Comparison of ENCODE assay signal across 1 fruit fly cellular context in the genomic region with DNA sequence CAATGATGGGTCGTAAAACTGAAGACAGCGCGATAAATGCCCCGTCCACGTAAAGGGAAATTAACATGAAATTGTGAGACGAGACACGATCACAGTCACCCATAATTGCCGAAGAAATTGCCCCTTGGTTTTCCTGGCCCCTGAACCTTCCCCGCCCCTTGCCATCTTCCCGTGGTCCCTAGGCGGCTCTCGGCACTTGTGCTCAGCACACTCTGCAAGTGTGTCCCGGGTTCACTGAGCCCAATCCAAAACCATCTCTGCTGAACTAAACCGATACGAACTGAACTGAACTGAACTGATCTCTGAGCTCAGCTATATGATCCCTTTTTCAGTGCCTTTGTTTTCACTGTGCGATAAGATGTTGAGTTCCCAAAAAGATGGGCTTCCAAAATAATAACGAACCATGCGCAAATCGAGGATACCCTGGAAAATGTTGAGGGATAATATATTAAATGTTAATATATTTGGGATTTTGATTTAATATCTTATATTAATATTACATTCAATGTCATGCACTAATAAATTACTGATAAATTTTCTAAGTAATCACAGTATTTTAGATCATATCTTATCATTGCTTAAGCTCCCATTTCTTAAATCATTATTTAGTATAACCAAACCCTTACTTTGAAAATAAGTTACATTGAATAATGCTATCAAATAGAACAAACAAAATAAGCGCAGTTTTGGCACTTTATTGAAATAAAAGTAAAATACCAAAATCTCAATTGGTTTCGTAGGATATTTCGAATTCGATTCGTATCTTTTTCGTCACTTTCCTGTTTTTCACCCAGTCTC.
TF ChIP-seq lines count a peak whose summit lies in the region.

No protein-coding gene starts in this region.

TF ChIP-seq in whole organism, embryonic, 481 proteins besides CTCF, POLR2A, EP300 and RAD21 (continued from another document):
- 0 out of 2 replicates have a peak, but pooled peaks have one; percentile 30 for TF ChIP-seq rib (GFP tag; IDR thresholded peaks at IDR 0.05; lab: Robert Waterston, UW)
- no peak for TF ChIP-seq Lhr (GFP tag; optimal IDR thresholded peaks at IDR 0.05; lab: Kevin White, UChicago)
- TF ChIP-seq CG8924 (tag; optimal IDR thresholded peaks at IDR 0.05; lab: Kevin White, UChicago), result peak; percentile 16
- TF ChIP-seq CG13775 (GFP tag; optimal IDR thresholded peaks at IDR 0.05; lab: Kevin White, UChicago), result peak; percentile 15
- peak; percentile 12 for TF ChIP-seq D19A (tag; optimal IDR thresholded peaks at IDR 0.05; lab: Kevin White, UChicago)
- TF ChIP-seq nmo (GFP tag; optimal IDR thresholded peaks at IDR 0.05; lab: Kevin White, UChicago), result peak; percentile 65
- peak; percentile 60 for TF ChIP-seq CG2712 (tag; optimal IDR thresholded peaks at IDR 0.05; lab: Kevin White, UChicago)
- TF ChIP-seq phol (tag; optimal IDR thresholded peaks at IDR 0.05; lab: Kevin White, UChicago), result peak; percentile 49
- peak; percentile 77 for TF ChIP-seq D19B (GFP tag; optimal IDR thresholded peaks at IDR 0.05; lab: Kevin White, UChicago)
- no peak for TF ChIP-seq CG34224 (GFP tag; IDR thresholded peaks at IDR 0.05; lab: Robert Waterston, UW; ENCODE audit: partially characterized antibody)
- TF ChIP-seq CG14710 (tag; optimal IDR thresholded peaks at IDR 0.05; lab: Kevin White, UChicago), result peak; percentile 56
- peak in 1 of 3 experiments; percentile 86 for TF ChIP-seq lola (GFP tag; optimal IDR thresholded peaks at IDR 0.05; lab: Kevin White, UChicago)
- TF ChIP-seq Hey (tag; optimal IDR thresholded peaks at IDR 0.05; lab: Kevin White, UChicago), result no peak
- peak; percentile 9 for TF ChIP-seq Hr3 (GFP tag; optimal IDR thresholded peaks at IDR 0.05; lab: Kevin White, UChicago)
- TF ChIP-seq wek (GFP tag; optimal IDR thresholded peaks at IDR 0.05; lab: Kevin White, UChicago), result no peak
- peak; percentile 79 for TF ChIP-seq CG15696 (tag; optimal IDR thresholded peaks at IDR 0.05; lab: Kevin White, UChicago)
- TF ChIP-seq luna (GFP tag; optimal IDR thresholded peaks at IDR 0.05; lab: Kevin White, UChicago), result no peak
- TF ChIP-seq sc (optimal IDR thresholded peaks at IDR 0.05; lab: Kevin White, UChicago), result no peak
- peak; percentile 15 for TF ChIP-seq sc (GFP tag; optimal IDR thresholded peaks at IDR 0.05; lab: Kevin White, UChicago)
- peak; percentile 3 for TF ChIP-seq trem (tag; optimal IDR thresholded peaks at IDR 0.05; lab: Kevin White, UChicago)
- no peak for TF ChIP-seq Ets97D (GFP tag; optimal IDR thresholded peaks at IDR 0.05; lab: Kevin White, UChicago)
- TF ChIP-seq CG33557 (GFP tag; optimal IDR thresholded peaks at IDR 0.05; lab: Kevin White, UChicago), result peak; percentile 39
- TF ChIP-seq grau (tag; optimal IDR thresholded peaks at IDR 0.05; lab: Kevin White, UChicago), result peak; percentile 1
- TF ChIP-seq vvl (GFP tag; IDR thresholded peaks at IDR 0.05; lab: Robert Waterston, UW), result peak; percentile 9; the same call in 1 of the 2 replicates
- no peak for TF ChIP-seq ham (GFP tag; IDR thresholded peaks at IDR 0.05; lab: Robert Waterston, UW)
- peak; percentile 54 for TF ChIP-seq CG10267 (tag; optimal IDR thresholded peaks at IDR 0.05; lab: Kevin White, UChicago)
- peak; percentile 59 for TF ChIP-seq CG17361 (GFP tag; IDR thresholded peaks at IDR 0.05; lab: Robert Waterston, UW)
- TF ChIP-seq sob (GFP tag; IDR thresholded peaks at IDR 0.05; lab: Robert Waterston, UW), result 0 out of 2 replicates have a peak, but pooled peaks have one; percentile 23
- TF ChIP-seq kni (GFP tag; optimal IDR thresholded peaks at IDR 0.05; lab: Kevin White, UChicago), result peak; percentile 53
- peak; percentile 47 for TF ChIP-seq Med (GFP tag; lab: Kevin White, UChicago)
- TF ChIP-seq CG9727 (GFP tag; optimal IDR thresholded peaks at IDR 0.05; lab: Kevin White, UChicago), result peak; percentile 83
- TF ChIP-seq CrebB (tag; optimal IDR thresholded peaks at IDR 0.05; lab: Kevin White, UChicago), result no peak
- TF ChIP-seq pan (optimal IDR thresholded peaks at IDR 0.05; lab: Kevin White, UChicago), result peak in 1 of 2 experiments; percentile 82
- no peak for TF ChIP-seq pan (GFP tag; optimal IDR thresholded peaks at IDR 0.05 in 1 of 2, IDR thresholded peaks at IDR 0.05 in 1 of 2)
- TF ChIP-seq zfh1 (GFP tag; IDR thresholded peaks at IDR 0.05; lab: Robert Waterston, UW), result 0 out of 3 replicates have a peak, but pooled peaks have one; percentile 31
- TF ChIP-seq row (GFP tag; IDR thresholded peaks at IDR 0.05; lab: Robert Waterston, UW), result peak; percentile 54; the same call in 2 of the 3 replicates
- TF ChIP-seq D (optimal IDR thresholded peaks at IDR 0.05; lab: Kevin White, UChicago), result peak; percentile 51
- TF ChIP-seq D (GFP tag; optimal IDR thresholded peaks at IDR 0.05; lab: Kevin White, UChicago), result peak; percentile 13
- TF ChIP-seq Xrp1 (GFP tag; IDR thresholded peaks at IDR 0.05; lab: Robert Waterston, UW), result peak; percentile 32; the same call in 1 of the 2 replicates
- peak; percentile 1 for TF ChIP-seq yki (optimal IDR thresholded peaks at IDR 0.05; lab: Kevin White, UChicago)
- peak; percentile 35 for TF ChIP-seq Ssrp (tag; optimal IDR thresholded peaks at IDR 0.05; lab: Kevin White, UChicago)
